Worm (Caenorhabditis elegans) whole organism, young adult: Measurements from ENCODE around the gene Y53C12A.7.

ENCODE experiments used
- B0019.2 ChIP-seq: fragments of 200-800 bp; sonication (Bioruptor generic); conservative IDR thresholded peaks from 2 replicates; pipeline ENCODE4 v1.3.6; 2022; ENCODE audit warnings: missing genetic modification reagents, missing genetic modification characterization, missing compliant biosample characterization
- F10E7.11 ChIP-seq: sonication (generic microtip); optimal IDR thresholded peaks from 2 replicates; lab custom pipeline; 2017; ENCODE audit warnings: mild to moderate bottlenecking, missing genetic modification characterization, moderate library complexity, missing compliant biosample characterization
- F23B12.7 ChIP-seq: sonication (generic microtip); optimal IDR thresholded peaks from 2 replicates; lab custom pipeline; 2017; ENCODE audit warnings: missing genetic modification characterization, mild to moderate bottlenecking, missing compliant biosample characterization, antibody characterized with exemption, moderate library complexity; ENCODE audit not compliant: insufficient read depth
- F37B4.10 ChIP-seq: fragments of 200-800 bp; sonication (Bioruptor generic); IDR thresholded peaks from 2 replicates; pipeline ENCODE4 v1.3.6; 2022; ENCODE audit warnings: missing genetic modification characterization, missing compliant biosample characterization
- F39B2.1 ChIP-seq: fragments of 200-800 bp; sonication (Bioruptor generic); IDR thresholded peaks from 2 replicates; pipeline ENCODE4 v1.3.6; 2022; ENCODE audit warnings: missing genetic modification reagents, missing genetic modification characterization, missing compliant biosample characterization
- F57A8.1 ChIP-seq: fragments of 200-800 bp; sonication (Bioruptor generic); optimal IDR thresholded peaks from 2 replicates; lab custom pipeline; 2018; ENCODE audit warnings: mild to moderate bottlenecking, missing genetic modification characterization, moderate library complexity, missing compliant biosample characterization
- F57C9.4 ChIP-seq: sonication (generic microtip); optimal IDR thresholded peaks from 2 replicates; lab custom pipeline; 2017; ENCODE audit warnings: mild to moderate bottlenecking, missing genetic modification characterization, missing compliant biosample characterization
- K11D2.4 ChIP-seq: fragments of 200-800 bp; sonication (Bioruptor generic); IDR thresholded peaks from 2 replicates; pipeline ENCODE4 v1.3.6; 2022; ENCODE audit warnings: missing genetic modification reagents, missing genetic modification characterization, missing compliant biosample characterization
- K12H6.12 ChIP-seq: fragments of 200-800 bp; sonication (Bioruptor generic); optimal IDR thresholded peaks from 2 replicates; lab custom pipeline; 2018; ENCODE audit warnings: mild to moderate bottlenecking, missing genetic modification characterization, missing compliant biosample characterization
- T07F8.4 ChIP-seq: sonication (generic microtip); optimal IDR thresholded peaks from 2 replicates; lab custom pipeline; 2016; ENCODE audit warnings: mild to moderate bottlenecking, missing genetic modification characterization, moderate library complexity, missing compliant biosample characterization
- Y79H2A.3 ChIP-seq: fragments of 200-800 bp; sonication (Bioruptor generic); conservative IDR thresholded peaks from 2 replicates; pipeline ENCODE4 v1.3.6; 2022; ENCODE audit warnings: missing genetic modification reagents, missing genetic modification characterization, missing compliant biosample characterization
- aptf-3 ChIP-seq: fragments of 200-800 bp; sonication (Bioruptor generic); IDR thresholded peaks from 2 replicates; pipeline ENCODE4 v1.3.6; 2022; ENCODE audit warnings: missing genetic modification characterization, missing compliant biosample characterization
- attf-3 ChIP-seq: fragments of 200-800 bp; sonication (Bioruptor generic); conservative IDR thresholded peaks from 2 replicates; pipeline ENCODE4 v1.3.6; 2022; ENCODE audit warnings: missing genetic modification reagents, missing genetic modification characterization, missing compliant biosample characterization
- attf-5 ChIP-seq: fragments of 200-800 bp; sonication (Bioruptor generic); optimal IDR thresholded peaks from 2 replicates; lab custom pipeline; 2018; ENCODE audit warnings: mild to moderate bottlenecking, missing genetic modification characterization, missing compliant biosample characterization
- attf-6 ChIP-seq: fragments of 200-800 bp; sonication (Bioruptor generic); IDR thresholded peaks from 2 replicates; pipeline ENCODE4 v1.3.6; 2022; ENCODE audit warnings: missing genetic modification reagents, missing genetic modification characterization, missing compliant biosample characterization
- ceh-27 ChIP-seq: fragments of 200-800 bp; sonication (Bioruptor generic); optimal IDR thresholded peaks from 2 replicates; lab custom pipeline; 2018; ENCODE audit warnings: mild to moderate bottlenecking, missing genetic modification characterization, moderate library complexity, missing compliant biosample characterization
- ceh-40 ChIP-seq: fragments of 200-800 bp; sonication (Bioruptor generic); IDR thresholded peaks from 2 replicates; pipeline ENCODE4 v1.3.6; 2022; ENCODE audit warnings: missing genetic modification characterization, missing compliant biosample characterization
- dpl-1 ChIP-seq: fragments of 150-350 bp; optimal IDR thresholded peaks from 2 replicates; lab custom pipeline; 2014; ENCODE audit warnings: missing biosample characterization, missing genetic modification reagents, missing genetic modification characterization
- egl-44 ChIP-seq: fragments of 200-800 bp; sonication (Bioruptor generic); IDR thresholded peaks from 2 replicates; pipeline ENCODE4 v1.3.6; 2022; ENCODE audit warnings: missing genetic modification reagents, missing genetic modification characterization, missing compliant biosample characterization
- egrh-3 ChIP-seq: fragments of 200-800 bp; sonication (Bioruptor generic); IDR thresholded peaks from 2 replicates; pipeline ENCODE4 v1.3.6; 2022; ENCODE audit warnings: missing genetic modification reagents, missing genetic modification characterization, missing compliant biosample characterization
- fkh-3 ChIP-seq: sonication (generic microtip); optimal IDR thresholded peaks from 2 replicates; lab custom pipeline; 2016; ENCODE audit warnings: mild to moderate bottlenecking, missing genetic modification characterization, missing compliant biosample characterization
- let-526 ChIP-seq: fragments of 200-800 bp; sonication (Bioruptor generic); IDR thresholded peaks from 2 replicates; pipeline ENCODE4 v1.3.6; 2022; ENCODE audit warnings: missing genetic modification reagents, missing genetic modification characterization, missing compliant biosample characterization
- let-607 ChIP-seq, 2 experiments: fragments of 200-800 bp in 1 of 2; sonication (Bioruptor generic) in 1 of 2; sonication (generic microtip) in 1 of 2; optimal IDR thresholded peaks; 2 replicates each; lab custom pipeline; 2016 to 2018; ENCODE audit warnings: mild to moderate bottlenecking in 2 of 2, missing compliant biosample characterization in 2 of 2, missing genetic modification characterization in 2 of 2, moderate library complexity in 2 of 2, missing genotype in 1 of 2
- lin-26 ChIP-seq: fragments of 200-800 bp; sonication (Bioruptor generic); IDR thresholded peaks from 2 replicates; pipeline ENCODE4 v1.3.6; 2022; ENCODE audit warnings: missing genetic modification reagents, missing genetic modification characterization, missing compliant biosample characterization
- lin-40 ChIP-seq: sonication (generic microtip); optimal IDR thresholded peaks from 2 replicates; lab custom pipeline; 2016; ENCODE audit warnings: missing genetic modification characterization, mild to moderate bottlenecking, missing compliant biosample characterization, missing genotype, missing genetic modification reagents
- madf-10 ChIP-seq: sonication (generic microtip); optimal IDR thresholded peaks from 2 replicates; lab custom pipeline; 2016; ENCODE audit warnings: mild to moderate bottlenecking, missing genetic modification characterization, missing compliant biosample characterization
- madf-8 ChIP-seq: fragments of 200-800 bp; sonication (Bioruptor generic); conservative IDR thresholded peaks from 2 replicates; pipeline ENCODE4 v1.3.6; 2022; ENCODE audit warnings: missing genetic modification reagents, missing genetic modification characterization, missing compliant biosample characterization
- mxl-1 ChIP-seq: sonication (generic microtip); optimal IDR thresholded peaks from 2 replicates; lab custom pipeline; 2016; ENCODE audit warnings: missing genetic modification characterization, missing compliant biosample characterization
- nfya-1 ChIP-seq: sonication (generic microtip); optimal IDR thresholded peaks from 2 replicates; lab custom pipeline; 2017; ENCODE audit warnings: antibody characterized with exemption, missing compliant biosample characterization, missing genetic modification characterization, borderline replicate concordance; ENCODE audit not compliant: insufficient read depth
- nfyb-1 ChIP-seq: fragments of 200-800 bp; sonication (Bioruptor generic); IDR thresholded peaks from 2 replicates; pipeline ENCODE4 v1.3.6; 2022; ENCODE audit warnings: missing genetic modification reagents, missing genetic modification characterization, missing compliant biosample characterization
- nhr-179 ChIP-seq: sonication (generic microtip); optimal IDR thresholded peaks from 2 replicates; lab custom pipeline; 2016; ENCODE audit warnings: mild to moderate bottlenecking, missing genetic modification characterization, missing compliant biosample characterization
- pbrm-1 ChIP-seq: fragments of 200-800 bp; sonication (Bioruptor generic); IDR thresholded peaks from 2 replicates; pipeline ENCODE4 v1.3.6; 2022; ENCODE audit warnings: missing genetic modification reagents, missing genetic modification characterization, missing compliant biosample characterization
- pha-4 ChIP-seq: fragments of 150-350 bp; sonication (generic microtip); optimal IDR thresholded peaks from 2 replicates; lab custom pipeline; 2014; ENCODE audit warnings: missing biosample characterization, missing genetic modification reagents, missing genetic modification characterization
- sdz-38 ChIP-seq: sonication (generic microtip); optimal IDR thresholded peaks from 2 replicates; lab custom pipeline; 2016; ENCODE audit warnings: missing genotype, missing genetic modification characterization, missing compliant biosample characterization
- sea-2 ChIP-seq: fragments of 200-800 bp; sonication (Bioruptor generic); IDR thresholded peaks from 2 replicates; pipeline ENCODE4 v1.3.6; 2022; ENCODE audit warnings: missing genetic modification characterization, missing compliant biosample characterization
- snpc-1.3 ChIP-seq: sonication (generic microtip); optimal IDR thresholded peaks from 2 replicates; lab custom pipeline; 2017; ENCODE audit warnings: missing genetic modification characterization, mild to moderate bottlenecking, missing compliant biosample characterization, antibody characterized with exemption, moderate library complexity, missing genotype, missing genetic modification reagents; ENCODE audit not compliant: insufficient read depth
- snpc-4 ChIP-seq, 5 experiments: fragments of 150-350 bp in 1 of 5; sonication (generic microtip) in 4 of 5; optimal IDR thresholded peaks; 2 replicates each; lab custom pipeline; 2014 to 2018; ENCODE audit warnings: missing genetic modification characterization in 5 of 5, missing biosample characterization in 3 of 5, antibody characterized with exemption in 2 of 5, mild to moderate bottlenecking in 2 of 5, missing compliant biosample characterization in 2 of 5, missing genotype in 2 of 5, moderate library complexity in 2 of 5, missing genetic modification reagents in 1 of 5
- tlf-1 ChIP-seq: fragments of 200-800 bp; sonication (Bioruptor generic); optimal IDR thresholded peaks from 2 replicates; lab custom pipeline; 2018; ENCODE audit warnings: mild to moderate bottlenecking, missing genetic modification characterization, missing compliant biosample characterization
- unc-130 ChIP-seq: sonication (generic microtip); optimal IDR thresholded peaks from 2 replicates; lab custom pipeline; 2016; ENCODE audit warnings: missing genetic modification reagents, missing genetic modification characterization, missing compliant biosample characterization
- ztf-22 ChIP-seq: fragments of 200-800 bp; sonication (Bioruptor generic); optimal IDR thresholded peaks from 2 replicates; lab custom pipeline; 2018; ENCODE audit warnings: mild to moderate bottlenecking, missing genetic modification characterization, moderate library complexity, missing compliant biosample characterization
- ztf-25 ChIP-seq: fragments of 200-800 bp; sonication (Bioruptor generic); IDR thresholded peaks from 2 replicates; pipeline ENCODE4 v1.3.6; 2022; ENCODE audit warnings: missing genetic modification reagents, missing genetic modification characterization, missing compliant biosample characterization

Y53C12A.7 gene

DNA sequence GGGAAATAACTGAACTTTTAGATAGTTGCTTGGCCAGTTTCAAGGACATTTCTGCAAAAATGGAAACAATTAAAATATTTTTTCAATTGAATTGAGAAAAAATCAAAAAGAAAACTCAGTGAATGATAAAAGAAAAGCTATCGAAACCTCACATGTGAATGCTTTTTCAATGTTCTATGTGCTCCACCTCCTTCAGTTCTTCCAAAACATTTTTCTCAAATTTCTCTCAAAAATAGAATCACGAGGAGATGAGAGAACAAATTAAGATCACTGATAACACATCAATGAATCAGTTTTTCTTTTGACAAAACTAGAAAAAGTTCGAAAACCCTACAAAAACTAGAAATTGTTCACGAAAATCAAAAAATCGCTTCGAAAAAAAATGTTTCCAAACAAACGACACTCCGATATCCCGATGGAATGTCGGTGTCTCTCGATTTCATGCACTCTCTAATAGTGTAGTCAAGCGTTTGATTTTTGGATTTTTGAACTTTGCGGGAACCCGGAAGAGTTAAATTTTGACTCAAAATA lies 13.6 kb upstream of the Y53C12A.7 start, which contains the start of gene ZK1320.9 (continued):
- TF ChIP-seq snpc-1.3 (tag; lab: Kevin White, UChicago), result no peak
- no peak for TF ChIP-seq mxl-1 (tag; lab: Kevin White, UChicago)
- peak; percentile 16 for TF ChIP-seq lin-40 (tag; lab: Kevin White, UChicago)
- TF ChIP-seq ceh-27 (GFP tag; lab: Kevin White, UChicago), result no peak

ce11 chrII:9690067-9690632 lies 10.2 kb upstream of the Y53C12A.7 start:
- TF ChIP-seq madf-10 (no peak), F23B12.7 (no peak), nhr-179 (tag; lab: Kevin White, UChicago) (no peak), sea-2 (no peak), aptf-3 (GFP tag; lab: Robert Waterston, UW) (no peak), snpc-4 (GFP tag; optimal IDR thresholded peaks at IDR 0.05; lab: Kevin White, UChicago) (no peak), snpc-4 (tag; optimal IDR thresholded peaks at IDR 0.05; lab: Kevin White, UChicago) (no peak), ceh-40 (no peak), T07F8.4 (tag; lab: Kevin White, UChicago) (no peak), attf-3 (GFP tag; lab: Robert Waterston, UW) (no peak), K12H6.12 (tag; lab: Kevin White, UChicago) (no peak), F57A8.1 (GFP tag; lab: Kevin White, UChicago) (no peak), egl-44 (GFP tag; lab: Robert Waterston, UW) (no peak), egrh-3 (no peak), nfya-1 (tag; lab: Kevin White, UChicago) (no peak)

DNA sequence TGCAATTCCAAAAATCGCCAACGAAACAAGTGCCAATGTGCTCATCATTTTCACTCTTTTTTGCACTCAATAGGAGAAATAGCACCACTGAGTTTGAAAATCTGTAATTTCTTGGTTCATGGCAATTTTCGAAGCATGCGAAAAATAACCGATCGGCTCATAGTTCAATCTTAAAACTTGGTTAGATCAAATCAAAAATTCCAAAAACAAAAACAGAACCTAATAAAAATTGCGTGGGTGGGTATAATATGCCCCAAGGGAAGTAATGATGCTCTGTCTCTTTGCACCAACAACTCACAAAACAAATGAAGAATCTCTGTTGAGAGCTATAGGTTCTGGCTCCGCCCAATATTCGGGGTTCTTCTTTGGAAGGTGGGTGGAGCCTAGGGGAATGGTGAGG lies 8.5 kb upstream of the Y53C12A.7 start, which contains the start of gene nlp-11:
TSS of gene nlp-11 (minus strand) at position 101 of the 400 bp plus-strand sequence.
- TF ChIP-seq F57A8.1 (GFP tag; lab: Kevin White, UChicago) (no peak), F39B2.1 (GFP tag; lab: Robert Waterston, UW) (no peak), mxl-1 (tag; lab: Kevin White, UChicago) (no peak), madf-10 (no peak), madf-8 (GFP tag; lab: Robert Waterston, UW) (no peak), pbrm-1 (GFP tag; lab: Robert Waterston, UW) (no peak), ztf-22 (GFP tag; lab: Kevin White, UChicago) (no peak), nhr-179 (tag; lab: Kevin White, UChicago) (no peak), lin-26 (GFP tag; lab: Robert Waterston, UW) (no peak), let-607 (tag; optimal IDR thresholded peaks at IDR 0.05; lab: Kevin White, UChicago) (no peak), F57C9.4 (tag; lab: Kevin White, UChicago) (no peak), unc-130 (GFP tag; lab: Kevin White, UChicago) (no peak), fkh-3 (tag; lab: Kevin White, UChicago) (no peak), K11D2.4 (no peak)

- TF ChIP-seq ztf-25 (GFP tag; lab: Robert Waterston, UW) (no peak), F37B4.10 (GFP tag; lab: Robert Waterston, UW) (no peak), tlf-1 (no peak), fkh-3 (tag; lab: Kevin White, UChicago) (no peak), pha-4 (tag; lab: Kevin White, UChicago) (no peak), attf-6 (GFP tag; lab: Robert Waterston, UW) (no peak), F57A8.1 (GFP tag; lab: Kevin White, UChicago) (no peak), sdz-38 (tag; lab: Kevin White, UChicago) (no peak), Y79H2A.3 (GFP tag; lab: Robert Waterston, UW) (no peak), attf-5 (GFP tag; lab: Kevin White, UChicago) (no peak), nfyb-1 (no peak), let-526 (no peak), egl-44 (GFP tag; lab: Robert Waterston, UW) (no peak), dpl-1 (GFP tag; lab: Kevin White, UChicago) (no peak), B0019.2 (no peak), F10E7.11 (tag; lab: Kevin White, UChicago) (no peak)
Observed at ce11 chrII:9695942-9696341, 4.4 kb upstream of the Y53C12A.7 start.
